Fruit fly (Drosophila melanogaster): Measurements from ENCODE around the gene CrebB.

The CrebB gene

DNA sequence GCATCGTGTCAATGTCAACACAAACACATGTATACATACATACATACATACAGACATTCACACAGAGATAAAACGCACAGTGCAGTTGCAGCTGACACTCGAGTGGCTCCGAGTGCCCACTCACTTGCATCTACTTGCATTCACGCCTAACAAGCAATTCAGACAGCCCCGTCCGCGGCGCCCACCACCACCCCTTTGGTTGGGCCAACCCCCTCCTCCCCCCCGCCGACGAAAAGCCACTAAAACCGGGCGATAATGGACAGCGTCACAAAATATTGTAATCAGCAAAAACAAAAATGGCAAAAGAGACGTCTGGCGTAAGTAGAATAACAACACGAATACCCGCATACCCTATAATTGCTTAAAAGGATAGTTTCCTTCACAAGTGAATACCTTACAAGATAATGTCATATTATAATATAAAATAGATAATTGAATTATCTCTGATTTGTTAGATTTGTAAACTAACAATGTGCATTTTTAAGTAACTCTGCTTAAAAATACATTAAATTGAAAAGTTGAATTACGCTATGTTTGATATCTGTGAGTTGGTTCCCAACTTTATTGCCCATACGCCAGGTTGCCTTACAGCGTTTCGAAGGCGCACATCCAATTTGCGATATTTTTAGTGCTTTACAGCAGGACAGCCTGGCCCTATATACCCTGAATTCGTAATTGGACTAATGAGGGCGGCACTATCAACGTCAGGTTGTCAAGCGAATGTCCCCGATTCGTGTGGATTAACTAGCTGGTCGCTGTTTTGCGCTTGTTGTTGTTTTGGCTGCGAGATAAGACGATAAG is 40.6 kb downstream of the CrebB start:
- TF ChIP-seq noc (tag; optimal IDR thresholded peaks at IDR 0.05) = peak; percentile 67

DNA sequence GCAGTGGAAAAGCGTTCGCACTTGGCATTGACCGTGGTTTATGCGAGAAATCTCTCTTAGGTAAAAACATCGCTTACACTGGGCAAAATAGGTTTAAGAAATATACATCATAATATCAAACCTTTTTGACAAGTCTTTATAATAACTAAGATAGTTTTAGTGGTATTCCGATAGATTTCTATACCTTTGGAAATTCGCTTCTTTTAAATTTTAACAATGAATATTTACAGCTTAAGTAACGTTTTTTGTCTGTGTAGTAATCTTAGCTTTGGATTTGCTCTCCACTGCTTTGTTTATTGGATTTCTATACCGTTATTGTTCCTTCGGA is 41.2 kb downstream of the CrebB start:
- TF ChIP-seq noc (tag; optimal IDR thresholded peaks at IDR 0.05) = no peak

DNA sequence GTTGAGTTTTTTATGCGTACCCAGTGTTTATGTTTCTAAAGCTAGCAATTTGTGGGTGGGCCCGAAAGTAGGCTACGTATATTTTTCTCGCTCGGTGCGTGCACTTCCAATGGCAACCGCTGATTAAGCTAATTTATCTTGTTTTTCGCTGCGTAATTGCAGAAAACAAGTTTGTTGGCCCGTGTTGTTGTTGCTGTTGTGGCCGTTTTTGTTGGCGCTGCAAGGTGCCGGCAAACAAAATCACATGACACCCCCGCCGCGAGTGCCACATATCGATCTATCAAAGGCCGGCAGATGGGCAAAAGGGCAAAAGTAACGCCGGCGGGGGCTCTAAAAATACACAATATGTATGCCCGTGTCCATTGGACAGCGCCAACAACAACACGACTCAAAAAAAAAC is 43.3 kb downstream of the CrebB start:
- no peak for TF ChIP-seq noc (tag; optimal IDR thresholded peaks at IDR 0.05)

DNA sequence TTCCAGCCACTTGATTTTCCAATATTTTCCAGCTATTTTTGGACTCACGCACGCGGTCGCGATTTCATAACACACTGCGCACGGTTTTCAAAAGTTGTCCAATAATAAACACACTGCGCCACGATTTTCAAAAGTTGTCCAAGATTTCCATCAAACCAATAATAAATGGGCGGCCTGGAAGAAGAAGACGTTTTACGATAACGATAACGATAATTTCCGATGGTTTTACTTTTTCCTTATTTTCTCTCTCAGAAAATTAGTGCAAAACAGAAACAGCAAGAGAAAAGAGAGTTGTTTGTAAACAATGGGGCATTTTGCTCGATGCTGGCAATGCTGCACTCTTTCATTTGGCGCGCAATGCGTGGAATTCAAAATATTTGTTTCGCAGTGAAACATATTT is 43.8 kb downstream of the CrebB start, which contains the start of gene Nt5b:
Gene Nt5b (minus strand): TSS at position 207 of the 400 bp plus-strand sequence.
- TF ChIP-seq noc (tag; optimal IDR thresholded peaks at IDR 0.05) = no peak

DNA sequence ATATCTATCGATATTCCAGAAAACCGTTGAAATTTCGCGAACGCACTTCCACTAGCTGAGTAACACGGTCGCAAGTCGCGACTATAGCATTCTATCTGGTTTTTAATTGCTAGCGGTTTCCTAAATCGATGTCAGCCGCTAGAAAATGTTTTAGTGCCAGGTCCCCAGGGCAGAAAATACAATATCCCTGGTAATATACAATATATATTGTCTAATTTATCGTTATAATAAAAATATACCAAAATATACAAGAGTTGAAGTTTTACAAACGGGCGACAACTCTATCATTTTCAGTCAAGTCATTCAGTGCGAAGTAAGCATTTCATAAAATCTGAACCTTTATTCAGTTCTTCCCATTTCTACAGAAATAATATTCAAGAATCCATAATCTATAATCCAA is 49.0 kb downstream of the CrebB start, which contains the start of gene CG15056:
Gene CG15056 (plus strand): TSS at position 301 of the 400 bp plus-strand sequence.
- no peak for TF ChIP-seq noc (tag; optimal IDR thresholded peaks at IDR 0.05)

DNA sequence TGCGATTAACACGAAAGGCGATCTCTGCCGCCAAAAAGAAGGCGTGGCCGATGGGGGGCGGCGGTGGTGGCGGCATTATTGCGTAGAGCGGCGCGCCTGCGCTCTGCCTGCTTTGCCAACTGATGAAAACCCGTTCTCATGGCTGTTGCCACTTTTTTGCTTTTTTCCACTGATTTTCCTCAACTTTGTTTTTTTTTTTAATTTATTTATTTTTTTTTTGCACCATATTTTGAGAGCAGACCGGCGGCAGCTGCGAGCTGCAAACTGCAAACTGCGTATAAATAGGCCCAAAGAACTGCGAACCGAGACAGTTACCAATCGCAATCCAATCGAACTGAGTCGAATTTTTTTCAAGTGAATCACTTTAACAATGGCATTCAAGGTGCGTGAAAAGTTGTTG is 56.0 kb downstream of the CrebB start, which contains the start of gene CG42323:
Gene CG42323 (plus strand): TSS at position 302 of the 400 bp plus-strand sequence.
- no peak for TF ChIP-seq noc (tag; optimal IDR thresholded peaks at IDR 0.05)

Data from whole organism, larva.